Worm (Caenorhabditis elegans): ENCODE results near the gene mltn-10.

Gene mltn-10

ce11 chrII:14604261-14604660, 18.6 kb upstream of the mltn-10 start:
- TF ChIP-seq lin-1 (GFP tag; IDR thresholded peaks at IDR 0.05): no peak
- no peak for TF ChIP-seq madf-5 (GFP tag; IDR thresholded peaks at IDR 0.05)
- TF ChIP-seq mxl-2 (GFP tag; conservative IDR thresholded peaks at IDR 0.05): 0 out of 2 replicates have a peak, but pooled peaks have one; percentile 36
- 0 out of 2 replicates have a peak, but pooled peaks have one; percentile 9 for TF ChIP-seq snpc-1.2 (GFP tag; IDR thresholded peaks at IDR 0.05)
- TF ChIP-seq dmd-6 (GFP tag; IDR thresholded peaks at IDR 0.05): peak; percentile 35; the same call in 1 of the 2 replicates
- no peak for TF ChIP-seq lin-38 (GFP tag; IDR thresholded peaks at IDR 0.05)
- TF ChIP-seq nhr-42 (GFP tag; IDR thresholded peaks at IDR 0.05): 0 out of 2 replicates have a peak, but pooled peaks have one; percentile 4
- peak; percentile 52; the same call in 1 of the 2 replicates for TF ChIP-seq php-3 (GFP tag; IDR thresholded peaks at IDR 0.05)
- TF ChIP-seq Y75B8A.6 (GFP tag; IDR thresholded peaks at IDR 0.05): 0 out of 2 replicates have a peak, but pooled peaks have one; percentile 39
- peak; percentile 59 for TF ChIP-seq ama-1 (optimal IDR thresholded peaks at IDR 0.05)
- no peak for TF ChIP-seq mep-1 (tag; optimal IDR thresholded peaks at IDR 0.05)
- TF ChIP-seq ceh-20 (GFP tag; IDR thresholded peaks at IDR 0.05): no peak
- no peak for TF ChIP-seq ces-1 (GFP tag; optimal IDR thresholded peaks at IDR 0.05)
- no peak for TF ChIP-seq daf-16 (GFP tag; optimal IDR thresholded peaks at IDR 0.05)
- peak; percentile 50 for TF ChIP-seq daf-16 (tag; optimal IDR thresholded peaks at IDR 0.05)

- TF ChIP-seq lin-38 (GFP tag; IDR thresholded peaks at IDR 0.05) (no peak), ZK546.5 (tag; optimal IDR thresholded peaks at IDR 0.05) (no peak), mes-2 (tag; optimal IDR thresholded peaks at IDR 0.05; ENCODE audit: poor library complexity, severe bottlenecking) (peak; percentile 7), hlh-30 (tag; optimal IDR thresholded peaks at IDR 0.05; ENCODE audit: insufficient read depth) (no peak), sdz-12 (GFP tag; optimal IDR thresholded peaks at IDR 0.05) (peak; percentile 44), madf-9 (GFP tag; conservative IDR thresholded peaks at IDR 0.05) (0 out of 2 replicates have a peak, but pooled peaks have one; percentile 31), ceh-20 (GFP tag; IDR thresholded peaks at IDR 0.05) (no peak), F44E2.7 (GFP tag; IDR thresholded peaks at IDR 0.05) (no peak), Y5F2A.4 (GFP tag; optimal IDR thresholded peaks at IDR 0.05) (peak; percentile 10), lin-1 (GFP tag; IDR thresholded peaks at IDR 0.05) (no peak), snpc-1.2 (GFP tag; IDR thresholded peaks at IDR 0.05) (no peak), php-3 (GFP tag; IDR thresholded peaks at IDR 0.05) (no peak), F26F4.8 (GFP tag; conservative IDR thresholded peaks at IDR 0.05) (no peak), unc-62 (GFP tag; optimal IDR thresholded peaks at IDR 0.05 in 1 of 2) (peak in 1 of 2 experiments; percentile 47), unc-62 (tag; optimal IDR thresholded peaks at IDR 0.05) (no peak), zag-1 (tag; optimal IDR thresholded peaks at IDR 0.05) (no peak), aha-1 (tag) (peak; percentile 97), spr-3 (GFP tag; optimal IDR thresholded peaks at IDR 0.05) (no peak), duxl-1 (tag; optimal IDR thresholded peaks at IDR 0.05; ENCODE audit: poor library complexity) (peak; percentile 33)
Observed at ce11 chrII:14605026-14605425, 17.8 kb upstream of the mltn-10 start.

ce11 chrII:14605479-14605878, 17.4 kb upstream of the mltn-10 start, which contains the start of gene F19H8.2:
Gene F19H8.2 (minus strand): TSS chrII:14605869.
- TF ChIP-seq spr-1 (tag; optimal IDR thresholded peaks at IDR 0.05): no peak
- no peak for TF ChIP-seq snpc-1.2 (GFP tag; IDR thresholded peaks at IDR 0.05)
- no peak for TF ChIP-seq zfp-3 (GFP tag; conservative IDR thresholded peaks at IDR 0.05)
- peak in 1 of 2 experiments; percentile 1 for TF ChIP-seq unc-62 (GFP tag; optimal IDR thresholded peaks at IDR 0.05 in 1 of 2)
- TF ChIP-seq unc-62 (tag; optimal IDR thresholded peaks at IDR 0.05): no peak
- no peak for TF ChIP-seq duxl-1 (tag; optimal IDR thresholded peaks at IDR 0.05; ENCODE audit: poor library complexity)
- TF ChIP-seq hif-1 (tag; optimal IDR thresholded peaks at IDR 0.05): no peak
- peak; percentile 66 for TF ChIP-seq aha-1 (tag)
- no peak for TF ChIP-seq T20F7.1 (GFP tag; optimal IDR thresholded peaks at IDR 0.05)
- no peak for TF ChIP-seq fkh-10 (GFP tag; optimal IDR thresholded peaks at IDR 0.05)
- TF ChIP-seq ama-1 (optimal IDR thresholded peaks at IDR 0.05): no peak
- no peak for TF ChIP-seq hlh-11 (tag; optimal IDR thresholded peaks at IDR 0.05)
- TF ChIP-seq zag-1 (tag; optimal IDR thresholded peaks at IDR 0.05): no peak
- TF ChIP-seq daf-19 (GFP tag; conservative IDR thresholded peaks at IDR 0.05): no peak
- TF ChIP-seq cey-2 (tag; optimal IDR thresholded peaks at IDR 0.05; ENCODE audit: borderline replicate concordance, insufficient read depth): no peak
- no peak for TF ChIP-seq T26A8.4 (GFP tag; IDR thresholded peaks at IDR 0.05)
- TF ChIP-seq tra-1 (GFP tag; IDR thresholded peaks at IDR 0.05): no peak
- no peak for TF ChIP-seq hlh-30 (tag; optimal IDR thresholded peaks at IDR 0.05; ENCODE audit: insufficient read depth)
- no peak for TF ChIP-seq ctbp-1 (GFP tag; IDR thresholded peaks at IDR 0.05)
- TF ChIP-seq mdt-29 (GFP tag; IDR thresholded peaks at IDR 0.05): no peak
- TF ChIP-seq F26F4.8 (GFP tag; conservative IDR thresholded peaks at IDR 0.05): no peak
- no peak for TF ChIP-seq F37D6.2 (tag; optimal IDR thresholded peaks at IDR 0.05)
- TF ChIP-seq ZK546.5 (tag; optimal IDR thresholded peaks at IDR 0.05): no peak
- no peak for TF ChIP-seq daf-16 (GFP tag; optimal IDR thresholded peaks at IDR 0.05)
- TF ChIP-seq daf-16 (tag; optimal IDR thresholded peaks at IDR 0.05): peak; percentile 19
- TF ChIP-seq gei-8 (GFP tag; optimal IDR thresholded peaks at IDR 0.05): no peak
- no peak for TF ChIP-seq ces-1 (GFP tag; optimal IDR thresholded peaks at IDR 0.05)
- peak; percentile 4 for TF ChIP-seq nhr-6 (tag; optimal IDR thresholded peaks at IDR 0.05)
- TF ChIP-seq set-16 (GFP tag; IDR thresholded peaks at IDR 0.05): no peak

Measured in whole organism, L4 larva.